Fruit fly (Drosophila melanogaster): Measurements from ENCODE around the gene amrt.

The amrt gene

DNA sequence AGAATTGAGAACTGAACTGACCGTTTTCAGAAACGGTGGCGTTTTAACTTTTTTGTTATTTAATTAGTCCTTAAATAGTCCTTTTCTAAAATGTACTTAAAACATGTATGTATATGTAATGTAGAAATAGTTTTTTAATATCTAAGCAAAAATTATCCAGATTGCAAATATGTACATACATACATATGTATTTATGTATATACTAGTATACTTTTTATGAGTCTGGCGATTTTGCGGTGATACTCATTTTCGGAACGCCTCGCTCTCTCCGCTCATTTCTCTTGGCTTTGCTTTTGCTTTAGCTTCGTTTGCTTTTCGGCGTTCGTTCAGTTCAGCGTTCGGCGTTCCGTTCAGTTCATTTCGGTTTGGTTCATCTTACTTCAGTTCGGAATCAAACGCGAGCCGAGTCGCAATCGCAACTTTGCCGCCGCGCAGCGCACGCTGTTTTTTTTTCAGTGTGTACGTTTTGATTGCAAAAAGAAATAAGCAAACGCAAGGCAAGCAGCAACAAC lies 19.8 kb upstream of the amrt start, which contains the start of gene rdgB:
rdgB (plus strand) TSS at position 381 of the 512 bp plus-strand sequence.
- TF ChIP-seq cyc (GFP tag; optimal IDR thresholded peaks at IDR 0.05) = peak; percentile 83
- peak; percentile 9 for TF ChIP-seq vri (GFP tag; optimal IDR thresholded peaks at IDR 0.05)
- TF ChIP-seq Hr4 (GFP tag; optimal IDR thresholded peaks at IDR 0.05) = peak; percentile 85
- TF ChIP-seq Hr39 (GFP tag; optimal IDR thresholded peaks at IDR 0.05) = peak; percentile 73
- peak; percentile 88 for TF ChIP-seq esn (GFP tag; optimal IDR thresholded peaks at IDR 0.05)
- peak; percentile 84 for TF ChIP-seq CG6276 (GFP tag; optimal IDR thresholded peaks at IDR 0.05)
- TF ChIP-seq CG31627 (GFP tag; optimal IDR thresholded peaks at IDR 0.05) = peak; percentile 72
- peak; percentile 32 for TF ChIP-seq CG9139 (GFP tag; optimal IDR thresholded peaks at IDR 0.05)
- peak; percentile 76 for TF ChIP-seq CG11902 (GFP tag; optimal IDR thresholded peaks at IDR 0.05)
- peak; percentile 4 to 71 for TF ChIP-seq ss (GFP tag; optimal IDR thresholded peaks at IDR 0.05)
- TF ChIP-seq CG3919 (GFP tag; optimal IDR thresholded peaks at IDR 0.05) = peak; percentile 88
- TF ChIP-seq CG8119 (GFP tag; IDR thresholded peaks at IDR 0.05) = peak; percentile 80
- TF ChIP-seq CG16779 (tag; optimal IDR thresholded peaks at IDR 0.05) = peak; percentile 51
- TF ChIP-seq Eip75B (GFP tag; optimal IDR thresholded peaks at IDR 0.05) = peak; percentile 76
- peak; percentile 69 for TF ChIP-seq spab (GFP tag; optimal IDR thresholded peaks at IDR 0.05)
- TF ChIP-seq Ets21C (GFP tag; optimal IDR thresholded peaks at IDR 0.05) = peak; percentile 35
- peak; percentile 84 for TF ChIP-seq Sox15 (GFP tag; optimal IDR thresholded peaks at IDR 0.05)
- TF ChIP-seq CG7368 (GFP tag; optimal IDR thresholded peaks at IDR 0.05) = peak; percentile 11
- TF ChIP-seq net (GFP tag; optimal IDR thresholded peaks at IDR 0.05) = peak; percentile 73
- TF ChIP-seq Ets96B (tag; optimal IDR thresholded peaks at IDR 0.05) = peak; percentile 71
- peak; percentile 68; the same call in 2 of the 3 replicates for TF ChIP-seq CG6163 (GFP tag; IDR thresholded peaks at IDR 0.05)
- TF ChIP-seq Eip78C (GFP tag) = peak; percentile 94
- peak; percentile 83 for TF ChIP-seq Smox (GFP tag; optimal IDR thresholded peaks at IDR 0.05)
- TF ChIP-seq CG8632 (GFP tag; optimal IDR thresholded peaks at IDR 0.05) = peak; percentile 83
- TF ChIP-seq svp (GFP tag) = peak; percentile 88
- peak; percentile 84 for TF ChIP-seq lz (GFP tag; optimal IDR thresholded peaks at IDR 0.05)
- peak; percentile 84 for TF ChIP-seq OdsH (GFP tag; optimal IDR thresholded peaks at IDR 0.05)
- peak; percentile 86 for TF ChIP-seq achi (GFP tag; optimal IDR thresholded peaks at IDR 0.05)
- TF ChIP-seq pdm3 (GFP tag; optimal IDR thresholded peaks at IDR 0.05) = peak; percentile 85
- TF ChIP-seq CG1621 (tag; optimal IDR thresholded peaks at IDR 0.05) = peak; percentile 37
- TF ChIP-seq Sox102F (GFP tag; optimal IDR thresholded peaks at IDR 0.05) = peak; percentile 79
- TF ChIP-seq CG10631 (GFP tag; optimal IDR thresholded peaks at IDR 0.05) = peak; percentile 86
- TF ChIP-seq dsx (GFP tag; optimal IDR thresholded peaks at IDR 0.05; ENCODE audit: poor library complexity, severe bottlenecking) = peak; percentile 56
- peak; percentile 72 for TF ChIP-seq Gug (GFP tag; IDR thresholded peaks at IDR 0.05)
- peak; percentile 78 for TF ChIP-seq CG15336 (GFP tag; IDR thresholded peaks at IDR 0.05)
- TF ChIP-seq Hr38 (GFP tag; optimal IDR thresholded peaks at IDR 0.05) = no peak
- peak; percentile 78 for TF ChIP-seq CG6792 (GFP tag; optimal IDR thresholded peaks at IDR 0.05)
- TF ChIP-seq topi (GFP tag; optimal IDR thresholded peaks at IDR 0.05) = peak; percentile 83
- TF ChIP-seq Sox14 (GFP tag; optimal IDR thresholded peaks at IDR 0.05) = peak; percentile 68
- TF ChIP-seq CG11294 (GFP tag; IDR thresholded peaks at IDR 0.05) = peak; percentile 39; the same call in 1 of the 2 replicates
- TF ChIP-seq CG32006 (GFP tag; optimal IDR thresholded peaks at IDR 0.05) = peak; percentile 95
- TF ChIP-seq CG3032 (tag; optimal IDR thresholded peaks at IDR 0.05) = peak; percentile 83
- peak; percentile 80 for TF ChIP-seq CG34406 (GFP tag; optimal IDR thresholded peaks at IDR 0.05)
- TF ChIP-seq eg (GFP tag; IDR thresholded peaks at IDR 0.05) = peak; percentile 64; the same call in 2 of the 3 replicates
- peak; percentile 82 for TF ChIP-seq Met (GFP tag; optimal IDR thresholded peaks at IDR 0.05)
- peak; percentile 77 for TF ChIP-seq Blimp-1 (GFP tag; optimal IDR thresholded peaks at IDR 0.05)
- peak; percentile 81 for TF ChIP-seq dac (GFP tag; optimal IDR thresholded peaks at IDR 0.05)
- peak; percentile 23 for TF ChIP-seq fkh (GFP tag; optimal IDR thresholded peaks at IDR 0.05)
- TF ChIP-seq CG6808 (GFP tag; optimal IDR thresholded peaks at IDR 0.05) = peak; percentile 78
- no peak for TF ChIP-seq fd85E (GFP tag; optimal IDR thresholded peaks at IDR 0.05)
- TF ChIP-seq CG11762 (GFP tag; optimal IDR thresholded peaks at IDR 0.05; ENCODE audit: insufficient read depth) = peak; percentile 78
- TF ChIP-seq CG4318 (GFP tag; optimal IDR thresholded peaks at IDR 0.05) = peak; percentile 92

Measured in whole organism, prepupa.